Worm (Caenorhabditis elegans): ENCODE measurements around the gene F31D5.6.

ce11 chrII:4179897-4180296 lies 29.6 kb upstream of the F31D5.6 start, which contains the start of gene R03H10.1:
- TF ChIP-seq snpc-3.4 (tag; optimal IDR thresholded peaks at IDR 0.05) (no peak), sptf-2 (GFP tag; optimal IDR thresholded peaks at IDR 0.05) (no peak), lin-35 (GFP tag; optimal IDR thresholded peaks at IDR 0.05) (no peak), ccch-3 (GFP tag; optimal IDR thresholded peaks at IDR 0.05) (no peak), hlh-12 (tag; optimal IDR thresholded peaks at IDR 0.05) (no peak), egl-18 (GFP tag; IDR thresholded peaks at IDR 0.05) (no peak), hsf-1 (GFP tag; IDR thresholded peaks at IDR 0.05) (no peak), F57C9.4 (tag; optimal IDR thresholded peaks at IDR 0.05) (no peak), zim-3 (tag; optimal IDR thresholded peaks at IDR 0.05) (no peak), attf-6 (GFP tag; IDR thresholded peaks at IDR 0.05) (no peak)

Data from whole organism, young adult.